Fruit fly (Drosophila melanogaster) whole organism, embryonic: ENCODE results near the gene bark.

Experiments
- Adf1 ChIP-seq: fragments of 200-800 bp; sonication (Bioruptor generic); IDR thresholded peaks from 2 replicates; pipeline ENCODE4 v1.3.6; 2022; ENCODE audit warnings: missing biosample characterization, missing genetic modification characterization
- Atf6 ChIP-seq: fragments of 200-800 bp; sonication (Bioruptor generic); IDR thresholded peaks from 2 replicates; pipeline ENCODE4 v1.3.6; 2022; ENCODE audit warnings: missing biosample characterization, missing genetic modification characterization
- CG10209 ChIP-seq: fragments of 200-800 bp; sonication (Bioruptor generic); optimal IDR thresholded peaks from 3 replicates; lab custom pipeline; 2017; ENCODE audit warnings: missing biosample characterization, mild to moderate bottlenecking, missing genetic modification characterization, missing genetic modification reagents
- CG1024 ChIP-seq: fragments of 200-800 bp; sonication (Bioruptor generic); IDR thresholded peaks from 2 replicates; pipeline ENCODE4 v1.3.6; 2022; ENCODE audit warnings: missing biosample characterization, missing genetic modification characterization
- CG10959 ChIP-seq: fragments of 200-800 bp; sonication (Bioruptor generic); IDR thresholded peaks from 2 replicates; pipeline ENCODE4 v1.3.6; 2022; ENCODE audit warnings: missing biosample characterization, missing genetic modification characterization
- CG12942 ChIP-seq: fragments of 200-800 bp; sonication (Bioruptor generic); optimal IDR thresholded peaks from 3 replicates; lab custom pipeline; 2016; ENCODE audit warnings: missing biosample characterization, missing genetic modification characterization
- CG13894 ChIP-seq: fragments of 200-800 bp; sonication (Bioruptor generic); optimal IDR thresholded peaks from 3 replicates; lab custom pipeline; 2018; ENCODE audit warnings: missing biosample characterization, mild to moderate bottlenecking, missing genetic modification characterization, moderate library complexity
- CG14441 ChIP-seq: fragments of 200-800 bp; sonication (Bioruptor generic); IDR thresholded peaks from 2 replicates; pipeline ENCODE4 v1.3.6; 2022; ENCODE audit warnings: missing biosample characterization, missing genetic modification characterization
- CG14710 ChIP-seq: fragments of 200-800 bp; sonication (Bioruptor generic); optimal IDR thresholded peaks from 3 replicates; lab custom pipeline; 2019; ENCODE audit warnings: missing biosample characterization, mild to moderate bottlenecking, missing genetic modification characterization, moderate library complexity
- CG17361 ChIP-seq: fragments of 200-800 bp; sonication (Bioruptor generic); IDR thresholded peaks from 3 replicates; pipeline ENCODE4 v1.3.6; 2022; ENCODE audit warnings: missing biosample characterization, missing genetic modification characterization
- CG2202 ChIP-seq: fragments of 200-800 bp; sonication (Bioruptor generic); optimal IDR thresholded peaks from 2 replicates; lab custom pipeline; 2018; ENCODE audit warnings: missing biosample characterization, mild to moderate bottlenecking, missing genetic modification characterization
- CG33213 ChIP-seq: fragments of 200-800 bp; sonication (Bioruptor generic); optimal IDR thresholded peaks from 3 replicates; lab custom pipeline; 2016; ENCODE audit warnings: missing biosample characterization, missing genetic modification characterization
- CG3847 ChIP-seq: fragments of 200-800 bp; sonication (Bioruptor generic); IDR thresholded peaks from 2 replicates; pipeline ENCODE4 v1.3.6; 2022; ENCODE audit warnings: missing biosample characterization, missing genetic modification characterization
- CG4424 ChIP-seq: fragments of 200-800 bp; sonication (Bioruptor generic); optimal IDR thresholded peaks from 3 replicates; lab custom pipeline; 2016; ENCODE audit warnings: missing biosample characterization, missing genetic modification characterization
- CG6689 ChIP-seq: fragments of 200-800 bp; sonication (Bioruptor generic); IDR thresholded peaks from 2 replicates; pipeline ENCODE4 v1.3.6; 2022; ENCODE audit warnings: missing biosample characterization, missing genetic modification characterization
- CG6813 ChIP-seq: fragments of 200-800 bp; sonication (Bioruptor generic); optimal IDR thresholded peaks from 2 replicates; lab custom pipeline; 2017; ENCODE audit warnings: missing biosample characterization, missing genetic modification characterization, mild to moderate bottlenecking, moderate library complexity, missing genetic modification reagents
- CG7271 ChIP-seq: fragments of 200-800 bp; sonication (Bioruptor generic); optimal IDR thresholded peaks from 2 replicates; lab custom pipeline; 2018; ENCODE audit warnings: missing biosample characterization, mild to moderate bottlenecking, missing genetic modification characterization, moderate library complexity
- CG7839 ChIP-seq: fragments of 200-800 bp; sonication (Bioruptor generic); optimal IDR thresholded peaks from 3 replicates; lab custom pipeline; 2018; ENCODE audit warnings: missing biosample characterization, mild to moderate bottlenecking, missing genetic modification characterization, moderate library complexity
- CoRest ChIP-seq: fragments of 200-800 bp; sonication (Bioruptor generic); optimal IDR thresholded peaks from 3 replicates; lab custom pipeline; 2018; ENCODE audit warnings: missing biosample characterization, mild to moderate bottlenecking, missing genetic modification characterization, moderate library complexity
- D ChIP-seq, 2 experiments: fragments of 200-800 bp in 1 of 2; fragments of >200 bp in 1 of 2; sonication (Bioruptor generic) in 1 of 2; optimal IDR thresholded peaks; 2 replicates in 1 of 2; 3 replicates in 1 of 2; lab custom pipeline; 2017; ENCODE audit warnings: mild to moderate bottlenecking in 1 of 2, missing biosample characterization in 1 of 2, missing genetic modification characterization in 1 of 2, missing genetic modification reagents in 1 of 2
- Elba2 ChIP-seq: fragments of 200-800 bp; sonication (Bioruptor generic); optimal IDR thresholded peaks from 3 replicates; lab custom pipeline; 2016; ENCODE audit warnings: missing biosample characterization, missing genetic modification characterization
- HHEX ChIP-seq: fragments of 200-800 bp; sonication (Bioruptor generic); optimal IDR thresholded peaks from 3 replicates; lab custom pipeline; 2017; ENCODE audit warnings: missing biosample characterization, mild to moderate bottlenecking, missing genetic modification characterization, missing genetic modification reagents
- HLH54F ChIP-seq: fragments of 200-800 bp; sonication (Bioruptor generic); optimal IDR thresholded peaks from 3 replicates; lab custom pipeline; 2016; ENCODE audit warnings: missing biosample characterization, missing genetic modification characterization
- Jarid2 ChIP-seq: fragments of 200-800 bp; sonication (Bioruptor generic); optimal IDR thresholded peaks from 3 replicates; lab custom pipeline; 2017; ENCODE audit warnings: mild to moderate bottlenecking, missing biosample characterization, missing genetic modification reagents, missing genetic modification characterization
- MESR4 ChIP-seq: fragments of 200-800 bp; sonication (Bioruptor generic); optimal IDR thresholded peaks from 2 replicates; lab custom pipeline; 2018; ENCODE audit warnings: missing biosample characterization, mild to moderate bottlenecking, missing genetic modification characterization, moderate library complexity
- Med ChIP-seq: fragments of 200-800 bp; sonication (Bioruptor generic); peaks from one replicate; lab custom pipeline; 2016; ENCODE audit warnings: missing biosample characterization, missing genetic modification characterization, mild to moderate bottlenecking, inconsistent platforms, moderate library complexity
- Nf-YB ChIP-seq: fragments of 200-800 bp; sonication (Bioruptor generic); optimal IDR thresholded peaks from 3 replicates; lab custom pipeline; 2019; ENCODE audit warnings: missing biosample characterization, mild to moderate bottlenecking, missing genetic modification characterization, moderate library complexity
- Sox100B ChIP-seq: fragments of 200-800 bp; sonication (Bioruptor generic); optimal IDR thresholded peaks from 3 replicates; lab custom pipeline; 2018; ENCODE audit warnings: missing biosample characterization, mild to moderate bottlenecking, missing genetic modification characterization
- Ssrp ChIP-seq: fragments of 200-800 bp; sonication (Bioruptor generic); optimal IDR thresholded peaks from 2 replicates; lab custom pipeline; 2018; ENCODE audit warnings: missing biosample characterization, mild to moderate bottlenecking, missing genetic modification characterization, moderate library complexity
- ac ChIP-seq: fragments of 200-800 bp; sonication (Bioruptor generic); optimal IDR thresholded peaks from 3 replicates; lab custom pipeline; 2017; ENCODE audit warnings: missing biosample characterization, mild to moderate bottlenecking, missing genetic modification characterization
- ara ChIP-seq: fragments of 200-800 bp; sonication (Bioruptor generic); IDR thresholded peaks from 2 replicates; pipeline ENCODE4 v1.3.6; 2022; ENCODE audit warnings: missing biosample characterization, missing genetic modification characterization
- crol ChIP-seq: fragments of 200-800 bp; sonication (Bioruptor generic); IDR thresholded peaks from 2 replicates; pipeline ENCODE4 v1.3.6; 2022; ENCODE audit warnings: missing biosample characterization, missing genetic modification characterization
- dysf ChIP-seq: fragments of 200-800 bp; sonication (Bioruptor generic); IDR thresholded peaks from 3 replicates; pipeline ENCODE4 v1.3.6; 2022; ENCODE audit warnings: missing biosample characterization, missing genetic modification characterization
- ewg ChIP-seq: fragments of 200-800 bp; sonication (Bioruptor generic); optimal IDR thresholded peaks from 3 replicates; lab custom pipeline; 2017; ENCODE audit warnings: mild to moderate bottlenecking, missing biosample characterization, missing genetic modification reagents, missing genetic modification characterization
- fd96Cb ChIP-seq: fragments of 200-800 bp; sonication (Bioruptor generic); optimal IDR thresholded peaks from 2 replicates; lab custom pipeline; 2018; ENCODE audit warnings: missing biosample characterization, mild to moderate bottlenecking, missing genetic modification characterization, moderate library complexity
- gem ChIP-seq: fragments of 200-800 bp; sonication (Bioruptor generic); optimal IDR thresholded peaks from 2 replicates; lab custom pipeline; 2019; ENCODE audit warnings: missing biosample characterization, mild to moderate bottlenecking, missing genetic modification characterization, moderate library complexity
- grau ChIP-seq: fragments of 200-800 bp; optimal IDR thresholded peaks from 3 replicates; lab custom pipeline; 2019; ENCODE audit warnings: missing biosample characterization, mild to moderate bottlenecking, missing genetic modification characterization, moderate library complexity
- lilli ChIP-seq: fragments of 200-800 bp; sonication (Bioruptor generic); optimal IDR thresholded peaks from 3 replicates; lab custom pipeline; 2016; ENCODE audit warnings: missing biosample characterization, missing genetic modification characterization
- luna ChIP-seq: fragments of 200-800 bp; sonication (Bioruptor generic); optimal IDR thresholded peaks from 2 replicates; lab custom pipeline; 2016; ENCODE audit warnings: missing biosample characterization, missing genetic modification characterization
- nmo ChIP-seq: fragments of 200-800 bp; sonication (Bioruptor generic); optimal IDR thresholded peaks from 2 replicates; lab custom pipeline; 2018; ENCODE audit warnings: missing biosample characterization, mild to moderate bottlenecking, missing genetic modification characterization, moderate library complexity
- oc ChIP-seq: fragments of 200-800 bp; sonication (Bioruptor generic); optimal IDR thresholded peaks from 2 replicates; lab custom pipeline; 2018; ENCODE audit warnings: missing biosample characterization, mild to moderate bottlenecking, missing genetic modification characterization, moderate library complexity
- pfk ChIP-seq: fragments of 200-800 bp; sonication (Bioruptor generic); optimal IDR thresholded peaks from 2 replicates; lab custom pipeline; 2018; ENCODE audit warnings: missing biosample characterization, mild to moderate bottlenecking, missing genetic modification characterization, moderate library complexity
- phol ChIP-seq: fragments of 200-800 bp; sonication (Bioruptor generic); optimal IDR thresholded peaks from 3 replicates; lab custom pipeline; 2018; ENCODE audit warnings: missing biosample characterization, mild to moderate bottlenecking, missing genetic modification characterization, moderate library complexity
- row ChIP-seq: fragments of 200-800 bp; sonication (Bioruptor generic); IDR thresholded peaks from 3 replicates; pipeline ENCODE4 v1.3.6; 2022; ENCODE audit warnings: missing biosample characterization, missing genetic modification characterization
- seq ChIP-seq: fragments of 200-800 bp; sonication (Bioruptor generic); IDR thresholded peaks from 2 replicates; pipeline ENCODE4 v1.3.6; 2022; ENCODE audit warnings: missing biosample characterization, missing genetic modification characterization
- stwl ChIP-seq: fragments of 200-800 bp; sonication (Bioruptor generic); optimal IDR thresholded peaks from 3 replicates; lab custom pipeline; 2018; ENCODE audit warnings: missing biosample characterization, mild to moderate bottlenecking, missing genetic modification characterization, moderate library complexity
- tna ChIP-seq: fragments of 200-800 bp; sonication (Bioruptor generic); IDR thresholded peaks from 2 replicates; pipeline ENCODE4 v1.3.6; 2022; ENCODE audit warnings: missing biosample characterization, missing genetic modification characterization; ENCODE audit not compliant: partially characterized antibody
- twi ChIP-seq: fragments of 200-800 bp; optimal IDR thresholded peaks from 2 replicates; lab custom pipeline; 2019; ENCODE audit warnings: missing biosample characterization, mild to moderate bottlenecking, missing genetic modification characterization, moderate library complexity
- zfh1 ChIP-seq: fragments of 200-800 bp; sonication (Bioruptor generic); IDR thresholded peaks from 3 replicates; pipeline ENCODE4 v1.3.6; 2022; ENCODE audit warnings: missing biosample characterization, missing genetic modification characterization

Gene bark

DNA sequence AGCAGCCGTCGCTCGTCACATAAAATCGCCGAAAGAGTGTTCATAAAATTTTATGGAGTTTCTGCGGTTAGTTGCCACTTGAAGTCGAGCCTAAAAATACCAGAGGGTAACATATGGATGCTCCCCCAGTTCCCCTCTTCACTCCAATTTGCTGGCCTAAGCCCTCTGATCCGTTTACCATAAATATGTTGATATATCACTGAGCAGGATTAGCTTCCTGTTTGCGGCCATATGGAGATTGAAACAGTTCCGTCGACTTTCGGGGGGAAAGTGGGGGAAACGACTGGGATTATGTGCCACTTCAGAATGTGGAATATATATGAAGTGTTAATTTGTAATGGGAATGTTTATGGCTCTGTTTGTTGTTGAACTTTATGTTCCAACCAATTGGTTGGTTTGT is 27.2 kb downstream of the bark start:
- TF ChIP-seq HLH54F (GFP tag; lab: Kevin White, UChicago), result no peak
- TF ChIP-seq Adf1 (GFP tag; lab: Robert Waterston, UW), result no peak
- peak; percentile 53 for TF ChIP-seq Nf-YB (GFP tag; lab: Kevin White, UChicago)
- no peak for TF ChIP-seq tna (GFP tag; lab: Robert Waterston, UW)
- TF ChIP-seq CoRest, result no peak
- no peak for TF ChIP-seq CG1024 (GFP tag; lab: Robert Waterston, UW)
- peak; percentile 68 for TF ChIP-seq crol (GFP tag; lab: Robert Waterston, UW)
- no peak for TF ChIP-seq ewg (GFP tag; lab: Kevin White, UChicago)
- TF ChIP-seq CG2202 (tag; lab: Kevin White, UChicago), result no peak
- no peak for TF ChIP-seq Sox100B (GFP tag; lab: Kevin White, UChicago)
- no peak for TF ChIP-seq seq (GFP tag; lab: Robert Waterston, UW)
- peak; percentile 82 for TF ChIP-seq twi (tag; lab: Kevin White, UChicago)
- no peak for TF ChIP-seq HHEX (GFP tag; lab: Kevin White, UChicago)
- no peak for TF ChIP-seq Atf6 (GFP tag; lab: Robert Waterston, UW)
- no peak for TF ChIP-seq CG12942 (GFP tag; lab: Kevin White, UChicago)
- TF ChIP-seq CG6813 (GFP tag; lab: Kevin White, UChicago), result no peak
- peak; percentile 27 for TF ChIP-seq oc (tag; lab: Kevin White, UChicago)
- no peak for TF ChIP-seq dysf (GFP tag; lab: Robert Waterston, UW)
- TF ChIP-seq CG7271 (tag; lab: Kevin White, UChicago), result no peak
- no peak for TF ChIP-seq fd96Cb (tag; lab: Kevin White, UChicago)
- TF ChIP-seq luna (GFP tag; lab: Kevin White, UChicago), result no peak
- TF ChIP-seq nmo (GFP tag; lab: Kevin White, UChicago), result no peak
- peak; percentile 30 for TF ChIP-seq pfk (GFP tag; lab: Kevin White, UChicago)

DNA sequence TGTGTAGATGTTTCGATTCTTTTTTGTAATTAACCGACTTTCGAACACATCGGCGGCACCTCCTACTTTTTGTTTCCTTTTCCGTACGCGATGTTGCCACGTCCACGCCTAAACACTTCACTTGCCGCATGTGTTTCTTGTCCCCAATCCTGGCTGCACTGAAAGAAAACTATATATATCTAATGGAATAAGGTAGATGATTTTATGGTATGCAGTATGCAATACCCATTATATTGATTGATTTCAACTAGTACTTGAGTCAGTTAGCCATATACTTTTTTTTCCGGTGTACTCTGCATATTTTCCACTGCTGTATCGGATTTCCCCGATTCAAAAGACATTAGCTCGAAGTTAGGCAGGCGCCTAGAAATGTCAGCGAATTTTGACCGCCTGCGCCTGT is 31.9 kb downstream of the bark start:
- TF ChIP-seq Elba2 (GFP tag; lab: Kevin White, UChicago) (no peak), Jarid2 (GFP tag; lab: Kevin White, UChicago) (no peak), CG7839 (tag; lab: Kevin White, UChicago) (no peak), CG10959 (GFP tag; lab: Robert Waterston, UW) (0 out of 2 replicates have a peak, but pooled peaks have one; percentile 18), nmo (GFP tag; lab: Kevin White, UChicago) (peak; percentile 11), CG17361 (GFP tag; lab: Robert Waterston, UW) (0 out of 3 replicates have a peak, but pooled peaks have one; percentile 26), CG4424 (GFP tag; lab: Kevin White, UChicago) (peak; percentile 15), Ssrp (peak; percentile 38), CG3847 (no peak), MESR4 (GFP tag; lab: Kevin White, UChicago) (no peak), phol (peak; percentile 33), row (peak; percentile 49; the same call in 2 of the 3 replicates), D (optimal IDR thresholded peaks at IDR 0.05; lab: Kevin White, UChicago) (no peak), D (GFP tag; optimal IDR thresholded peaks at IDR 0.05; lab: Kevin White, UChicago) (peak; percentile 3), CG14710 (tag; lab: Kevin White, UChicago) (peak; percentile 40), grau (peak; percentile 13), CG14441 (no peak), stwl (tag; lab: Kevin White, UChicago) (no peak), CG33213 (GFP tag; lab: Kevin White, UChicago) (no peak), Med (GFP tag; lab: Kevin White, UChicago) (no peak), CG13894 (tag; lab: Kevin White, UChicago) (no peak), CG7271 (tag; lab: Kevin White, UChicago) (no peak), CG6689 (GFP tag; lab: Robert Waterston, UW) (peak; percentile 42; the same call in 1 of the 2 replicates), lilli (GFP tag; lab: Kevin White, UChicago) (peak; percentile 12), ac (peak; percentile 61), gem (tag; lab: Kevin White, UChicago) (peak; percentile 42), CG10209 (GFP tag; lab: Kevin White, UChicago) (peak; percentile 17), ara (GFP tag; lab: Robert Waterston, UW) (peak; percentile 66), zfh1 (GFP tag; lab: Robert Waterston, UW) (peak; percentile 63; the same call in 2 of the 3 replicates)
